Worm (Caenorhabditis elegans): ENCODE results near the gene dct-11.

ce11 chrX:5836527-5836926 lies 3.1 kb downstream of the dct-11 start:
- TF ChIP-seq unc-62 (GFP tag; optimal IDR thresholded peaks at IDR 0.05 in 1 of 2) (no peak), unc-62 (tag; optimal IDR thresholded peaks at IDR 0.05) (no peak), unc-39 (tag; optimal IDR thresholded peaks at IDR 0.05) (no peak), nhr-28 (tag; optimal IDR thresholded peaks at IDR 0.05) (no peak), lin-15B (tag; optimal IDR thresholded peaks at IDR 0.05) (no peak)

All from whole organism, L4 larva.